Worm (Caenorhabditis elegans) whole organism, late embryonic: ENCODE data around the gene fil-2.

Experiments
- C08G9.2 ChIP-seq: sonication (generic microtip); optimal IDR thresholded peaks from 2 replicates; lab custom pipeline; 2016; ENCODE audit warnings: mild to moderate bottlenecking, missing genetic modification characterization, moderate library complexity, missing compliant biosample characterization
- C38D4.7 ChIP-seq: fragments of 200-800 bp; sonication (Bioruptor generic); optimal IDR thresholded peaks from 2 replicates; lab custom pipeline; 2018; ENCODE audit warnings: mild to moderate bottlenecking, missing genetic modification characterization, moderate library complexity, missing compliant biosample characterization
- F13H6.1 ChIP-seq: sonication (generic microtip); optimal IDR thresholded peaks from 2 replicates; lab custom pipeline; 2016; ENCODE audit warnings: missing genetic modification characterization, missing compliant biosample characterization
- K02D7.2 ChIP-seq: sonication (generic microtip); optimal IDR thresholded peaks from 2 replicates; lab custom pipeline; 2017; ENCODE audit warnings: mild to moderate bottlenecking, missing genetic modification characterization, missing compliant biosample characterization
- Y22D7AL.16 ChIP-seq: sonication (generic microtip); optimal IDR thresholded peaks from 2 replicates; lab custom pipeline; 2016; ENCODE audit warnings: missing genetic modification characterization, missing compliant biosample characterization
- ahr-1 ChIP-seq: sonication (generic microtip); optimal IDR thresholded peaks from 2 replicates; lab custom pipeline; 2016; ENCODE audit warnings: missing genetic modification characterization, missing compliant biosample characterization
- ceh-14 ChIP-seq: sonication (generic microtip); optimal IDR thresholded peaks from 2 replicates; lab custom pipeline; 2016; ENCODE audit warnings: missing genotype, missing genetic modification characterization, missing compliant biosample characterization
- ceh-18 ChIP-seq: sonication (generic microtip); optimal IDR thresholded peaks from 2 replicates; lab custom pipeline; 2016; ENCODE audit warnings: missing genetic modification characterization, missing compliant biosample characterization
- ceh-19 ChIP-seq: fragments of 200-800 bp; sonication (Bioruptor generic); optimal IDR thresholded peaks from 2 replicates; lab custom pipeline; 2018; ENCODE audit warnings: mild to moderate bottlenecking, missing genetic modification characterization, missing compliant biosample characterization
- ceh-22 ChIP-seq: sonication (generic microtip); optimal IDR thresholded peaks from 2 replicates; lab custom pipeline; 2017; ENCODE audit warnings: missing biosample characterization, missing genetic modification characterization
- ceh-24 ChIP-seq: sonication (generic microtip); optimal IDR thresholded peaks from 2 replicates; lab custom pipeline; 2016; ENCODE audit warnings: mild to moderate bottlenecking, missing genetic modification characterization, missing compliant biosample characterization
- ceh-31 ChIP-seq: sonication (generic microtip); optimal IDR thresholded peaks from 2 replicates; lab custom pipeline; 2016; ENCODE audit warnings: missing genetic modification characterization, missing compliant biosample characterization
- ceh-34 ChIP-seq: sonication (generic microtip); optimal IDR thresholded peaks from 2 replicates; lab custom pipeline; 2016; ENCODE audit warnings: mild to moderate bottlenecking, missing genetic modification characterization, missing compliant biosample characterization
- ceh-48 ChIP-seq: sonication (generic microtip); optimal IDR thresholded peaks from 2 replicates; lab custom pipeline; 2016; ENCODE audit warnings: missing genetic modification characterization, inconsistent platforms, missing compliant biosample characterization
- ceh-6 ChIP-seq: fragments of 200-800 bp; sonication (Bioruptor generic); optimal IDR thresholded peaks from 2 replicates; lab custom pipeline; 2018; ENCODE audit warnings: mild to moderate bottlenecking, missing genetic modification characterization, missing compliant biosample characterization
- dve-1 ChIP-seq: sonication (generic microtip); optimal IDR thresholded peaks from 2 replicates; lab custom pipeline; 2017; ENCODE audit warnings: antibody characterized with exemption, mild to moderate bottlenecking, missing genetic modification characterization, missing compliant biosample characterization
- elt-2 ChIP-seq: sonication (generic microtip); optimal IDR thresholded peaks from 2 replicates; lab custom pipeline; 2016; ENCODE audit warnings: missing genetic modification reagents, missing genetic modification characterization, missing compliant biosample characterization
- ets-4 ChIP-seq: sonication (generic microtip); optimal IDR thresholded peaks from 2 replicates; lab custom pipeline; 2016; ENCODE audit warnings: missing genetic modification characterization, missing compliant biosample characterization
- eyg-1 ChIP-seq: sonication (generic microtip); optimal IDR thresholded peaks from 2 replicates; lab custom pipeline; 2016; ENCODE audit warnings: missing genotype, missing genetic modification characterization, missing compliant biosample characterization
- fax-1 ChIP-seq: sonication (generic microtip); optimal IDR thresholded peaks from 2 replicates; lab custom pipeline; 2016; ENCODE audit warnings: missing genotype, missing genetic modification characterization, missing compliant biosample characterization
- fkh-10 ChIP-seq: fragments of 150-350 bp; optimal IDR thresholded peaks from 2 replicates; lab custom pipeline; 2014; ENCODE audit warnings: missing biosample characterization, missing genetic modification reagents, missing genetic modification characterization
- fkh-6 ChIP-seq: sonication (generic microtip); optimal IDR thresholded peaks from 2 replicates; lab custom pipeline; 2016; ENCODE audit warnings: missing genetic modification characterization, missing compliant biosample characterization
- hlh-15 ChIP-seq: sonication (generic microtip); optimal IDR thresholded peaks from 2 replicates; lab custom pipeline; 2016; ENCODE audit warnings: missing genetic modification characterization, missing compliant biosample characterization
- hlh-8 ChIP-seq: sonication (generic microtip); optimal IDR thresholded peaks from 2 replicates; lab custom pipeline; 2016; ENCODE audit warnings: missing genotype, missing genetic modification characterization, missing compliant biosample characterization
- lin-11 ChIP-seq: fragments of 200-800 bp; sonication (Bioruptor generic); optimal IDR thresholded peaks from 2 replicates; lab custom pipeline; 2018; ENCODE audit warnings: mild to moderate bottlenecking, missing genetic modification characterization, missing compliant biosample characterization
- madf-2 ChIP-seq: sonication (generic microtip); optimal IDR thresholded peaks from 2 replicates; lab custom pipeline; 2017; ENCODE audit warnings: missing genetic modification characterization, missing compliant biosample characterization
- mec-3 ChIP-seq: sonication (generic microtip); optimal IDR thresholded peaks from 2 replicates; lab custom pipeline; 2016; ENCODE audit warnings: borderline replicate concordance, missing genetic modification characterization, missing compliant biosample characterization
- nhr-11 ChIP-seq: fragments of 150-350 bp; optimal IDR thresholded peaks from 2 replicates; lab custom pipeline; 2014; ENCODE audit warnings: missing biosample characterization, missing genetic modification characterization
- npax-4 ChIP-seq: sonication (generic microtip); optimal IDR thresholded peaks from 2 replicates; lab custom pipeline; 2016; ENCODE audit warnings: missing genetic modification characterization, missing compliant biosample characterization
- odd-2 ChIP-seq: sonication (generic microtip); optimal IDR thresholded peaks from 2 replicates; lab custom pipeline; 2017; ENCODE audit warnings: antibody characterized with exemption, mild to moderate bottlenecking, missing genetic modification characterization, missing compliant biosample characterization
- pag-3 ChIP-seq: sonication (generic microtip); optimal IDR thresholded peaks from 2 replicates; lab custom pipeline; 2016; ENCODE audit warnings: missing compliant biosample characterization, missing genetic modification characterization, borderline replicate concordance
- pat-9 ChIP-seq: fragments of 200-800 bp; sonication (Bioruptor generic); optimal IDR thresholded peaks from 2 replicates; lab custom pipeline; 2018; ENCODE audit warnings: mild to moderate bottlenecking, missing genetic modification characterization, moderate library complexity, missing compliant biosample characterization
- pax-1 ChIP-seq: fragments of 150-350 bp; optimal IDR thresholded peaks from 2 replicates; lab custom pipeline; 2014; ENCODE audit warnings: missing biosample characterization, missing genetic modification characterization
- pha-2 ChIP-seq: sonication (generic microtip); optimal IDR thresholded peaks from 2 replicates; lab custom pipeline; 2017; ENCODE audit warnings: mild to moderate bottlenecking, missing genetic modification characterization, missing compliant biosample characterization
- pha-4 ChIP-seq: fragments of 150-350 bp; optimal IDR thresholded peaks from 2 replicates; lab custom pipeline; 2018; ENCODE audit warnings: missing biosample characterization, missing genetic modification reagents, missing genetic modification characterization
- pqm-1 ChIP-seq: sonication (generic microtip); optimal IDR thresholded peaks from 2 replicates; lab custom pipeline; 2016; ENCODE audit warnings: missing genetic modification characterization, missing compliant biosample characterization
- pros-1 ChIP-seq: fragments of 150-350 bp; optimal IDR thresholded peaks from 2 replicates; lab custom pipeline; 2014; ENCODE audit warnings: missing biosample characterization, missing genetic modification reagents, missing genetic modification characterization
- rnt-1 ChIP-seq: sonication (generic microtip); optimal IDR thresholded peaks from 2 replicates; lab custom pipeline; 2016; ENCODE audit warnings: missing genetic modification characterization, missing compliant biosample characterization
- sdc-2 ChIP-seq: sonication (generic microtip); optimal IDR thresholded peaks from 2 replicates; lab custom pipeline; 2016; ENCODE audit warnings: missing genotype, missing genetic modification characterization, missing compliant biosample characterization
- sox-2 ChIP-seq: fragments of 200-800 bp; sonication (Bioruptor generic); IDR thresholded peaks from 2 replicates; pipeline ENCODE4 v1.3.6; 2022; ENCODE audit warnings: missing genetic modification reagents, missing genetic modification characterization, missing compliant biosample characterization
- sox-4 ChIP-seq: sonication (generic microtip); optimal IDR thresholded peaks from 2 replicates; lab custom pipeline; 2017; ENCODE audit warnings: mild to moderate bottlenecking, missing genetic modification characterization, inconsistent platforms, missing compliant biosample characterization
- syd-9 ChIP-seq: sonication (generic microtip); optimal IDR thresholded peaks from 2 replicates; lab custom pipeline; 2016; ENCODE audit warnings: mild to moderate bottlenecking, missing genetic modification characterization, moderate library complexity, missing compliant biosample characterization
- tbx-7 ChIP-seq: sonication (generic microtip); optimal IDR thresholded peaks from 2 replicates; lab custom pipeline; 2016; ENCODE audit warnings: missing genotype, missing genetic modification characterization, missing compliant biosample characterization
- ttx-3 ChIP-seq: sonication (generic microtip); optimal IDR thresholded peaks from 2 replicates; lab custom pipeline; 2016; ENCODE audit warnings: missing genetic modification reagents, missing genetic modification characterization, missing compliant biosample characterization
- unc-42 ChIP-seq: sonication (generic microtip); optimal IDR thresholded peaks from 2 replicates; lab custom pipeline; 2016; ENCODE audit warnings: missing genotype, missing genetic modification characterization, missing compliant biosample characterization
- unc-55 ChIP-seq: sonication (generic microtip); optimal IDR thresholded peaks from 2 replicates; lab custom pipeline; 2017; ENCODE audit warnings: missing biosample characterization, missing genetic modification reagents, missing genetic modification characterization
- unc-86 ChIP-seq: sonication (generic microtip); optimal IDR thresholded peaks from 2 replicates; lab custom pipeline; 2016; ENCODE audit warnings: missing genetic modification characterization, missing compliant biosample characterization
- zip-5 ChIP-seq: sonication (generic microtip); optimal IDR thresholded peaks from 2 replicates; lab custom pipeline; 2016; ENCODE audit warnings: missing genetic modification characterization, missing compliant biosample characterization
- ztf-16 ChIP-seq: sonication (generic microtip); optimal IDR thresholded peaks from 2 replicates; lab custom pipeline; 2017; ENCODE audit warnings: missing genetic modification characterization, missing compliant biosample characterization

Gene fil-2

DNA sequence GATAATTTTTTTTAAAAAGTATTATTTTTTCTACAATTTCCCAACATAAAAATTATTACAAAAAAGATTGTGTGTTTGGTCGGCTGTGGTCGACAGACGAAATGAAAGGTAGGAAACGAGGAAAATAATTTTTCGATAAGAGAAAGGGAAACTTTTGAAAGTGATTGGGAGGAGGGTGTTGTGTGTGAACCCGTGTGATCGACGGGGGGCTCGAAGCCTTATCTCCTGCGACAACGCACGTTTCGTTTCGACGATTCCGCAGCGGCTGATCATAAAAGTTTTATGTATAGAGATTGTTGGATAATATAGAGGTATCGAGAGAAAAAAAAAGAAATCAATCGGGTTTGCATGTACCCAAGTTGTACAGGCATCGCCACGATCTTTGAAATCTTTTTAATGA, 35.6 kb upstream of the fil-2 start:
- TF ChIP-seq unc-55 (GFP tag; lab: Kevin White, UChicago), result no peak
- peak; percentile 0 for TF ChIP-seq elt-2

DNA sequence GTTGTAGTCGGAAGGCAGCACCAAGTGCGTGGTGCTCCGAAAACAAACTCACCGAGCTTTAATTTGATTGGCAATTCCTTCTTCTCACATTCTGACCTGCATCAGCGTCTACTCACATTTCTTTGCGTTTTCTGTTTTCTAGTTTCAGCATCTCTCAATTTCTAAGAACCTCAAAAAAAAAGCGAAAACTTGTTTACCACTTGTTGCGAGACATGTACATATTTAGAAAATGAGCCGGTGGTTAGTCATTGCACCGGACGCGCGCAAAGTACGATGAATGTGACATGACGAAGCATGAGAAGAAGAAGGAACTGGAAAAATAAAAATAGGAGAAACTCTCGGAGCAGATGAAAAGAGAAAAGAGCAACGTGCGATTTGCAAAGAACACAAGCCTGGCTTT, 34.2 kb upstream of the fil-2 start:
- TF ChIP-seq ceh-34 (tag; lab: Kevin White, UChicago), result no peak
- TF ChIP-seq unc-42 (tag; lab: Kevin White, UChicago), result peak; percentile 45

DNA sequence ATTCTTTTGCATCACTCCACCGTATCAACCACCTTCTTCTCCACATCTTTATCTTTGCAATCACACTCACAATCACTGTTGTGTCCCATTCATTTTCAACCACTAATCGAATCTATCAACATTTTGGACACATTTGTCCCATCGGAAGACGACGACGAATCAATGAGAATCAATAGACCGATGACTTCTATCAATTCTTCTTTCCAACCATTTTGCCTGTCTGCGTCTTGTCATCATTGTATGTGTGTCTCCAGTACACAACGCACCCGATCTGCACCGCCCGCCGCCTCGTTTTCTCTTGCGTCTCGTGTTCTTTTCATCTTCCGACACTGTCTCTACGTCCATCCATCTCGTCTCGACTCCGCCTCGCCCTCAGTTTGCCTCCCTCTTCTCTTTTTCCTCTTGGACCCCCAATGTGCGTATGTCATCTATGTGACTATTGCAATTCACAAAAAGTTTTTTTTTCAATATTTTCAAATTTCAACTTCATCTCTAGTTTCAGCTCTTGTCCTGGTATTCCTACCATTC, 32.3 kb upstream of the fil-2 start, which contains the start of gene dmd-7:
dmd-7 (plus strand) TSS at position 478 of the 528 bp plus-strand sequence.
- peak; percentile 61 for TF ChIP-seq F13H6.1 (tag; lab: Kevin White, UChicago)
- peak; percentile 49 for TF ChIP-seq ceh-34 (tag; lab: Kevin White, UChicago)
- TF ChIP-seq ttx-3 (tag; lab: Kevin White, UChicago), result no peak
- no peak for TF ChIP-seq fax-1 (tag; lab: Kevin White, UChicago)
- no peak for TF ChIP-seq ztf-16
- TF ChIP-seq pqm-1 (tag; lab: Kevin White, UChicago), result peak; percentile 26
- TF ChIP-seq mec-3 (tag; lab: Kevin White, UChicago), result no peak
- no peak for TF ChIP-seq ceh-19 (GFP tag; lab: Kevin White, UChicago)
- no peak for TF ChIP-seq pha-2
- no peak for TF ChIP-seq C08G9.2 (tag; lab: Kevin White, UChicago)
- TF ChIP-seq ahr-1, result no peak
- TF ChIP-seq pros-1 (tag; lab: Kevin White, UChicago), result peak; percentile 70
- no peak for TF ChIP-seq nhr-11 (tag; lab: Kevin White, UChicago)
- no peak for TF ChIP-seq tbx-7 (tag; lab: Kevin White, UChicago)
- no peak for TF ChIP-seq pat-9 (tag; lab: Kevin White, UChicago)
- no peak for TF ChIP-seq ceh-48
- TF ChIP-seq fkh-10, result no peak
- no peak for TF ChIP-seq Y22D7AL.16 (tag; lab: Kevin White, UChicago)
- no peak for TF ChIP-seq C38D4.7 (GFP tag; lab: Kevin White, UChicago)
- no peak for TF ChIP-seq zip-5 (tag; lab: Kevin White, UChicago)
- no peak for TF ChIP-seq pag-3 (tag; lab: Kevin White, UChicago)
- no peak for TF ChIP-seq syd-9
- no peak for TF ChIP-seq unc-86 (tag; lab: Kevin White, UChicago)
- peak; percentile 50 for TF ChIP-seq elt-2
- TF ChIP-seq K02D7.2 (tag; lab: Kevin White, UChicago), result no peak
- no peak for TF ChIP-seq ceh-14 (tag; lab: Kevin White, UChicago)
- peak; percentile 72 for TF ChIP-seq unc-55 (GFP tag; lab: Kevin White, UChicago)
- TF ChIP-seq hlh-15 (tag; lab: Kevin White, UChicago), result no peak
- no peak for TF ChIP-seq pha-4 (tag; lab: Kevin White, UChicago)
- TF ChIP-seq ceh-18, result peak; percentile 86
- no peak for TF ChIP-seq ceh-24 (tag; lab: Kevin White, UChicago)
- TF ChIP-seq madf-2 (tag; lab: Kevin White, UChicago), result peak; percentile 59
- no peak for TF ChIP-seq eyg-1 (tag; lab: Kevin White, UChicago)
- TF ChIP-seq fkh-6 (tag; lab: Kevin White, UChicago), result peak; percentile 13
- TF ChIP-seq ceh-22 (tag; lab: Kevin White, UChicago), result no peak
- no peak for TF ChIP-seq odd-2
- peak; percentile 28 for TF ChIP-seq rnt-1 (tag; lab: Kevin White, UChicago)
- peak; percentile 40 for TF ChIP-seq sdc-2 (tag; lab: Kevin White, UChicago)
- no peak for TF ChIP-seq npax-4
- no peak for TF ChIP-seq hlh-8
- no peak for TF ChIP-seq lin-11
- TF ChIP-seq dve-1, result peak; percentile 57
- no peak for TF ChIP-seq sox-4 (tag; lab: Kevin White, UChicago)
- no peak for TF ChIP-seq sox-2
- no peak for TF ChIP-seq ets-4 (tag; lab: Kevin White, UChicago)
- peak; percentile 64 for TF ChIP-seq ceh-31 (tag; lab: Kevin White, UChicago)
- TF ChIP-seq unc-42 (tag; lab: Kevin White, UChicago), result peak; percentile 38
- no peak for TF ChIP-seq pax-1 (tag; lab: Kevin White, UChicago)
- TF ChIP-seq ceh-6 (GFP tag; lab: Kevin White, UChicago), result no peak
